Worm (Caenorhabditis elegans): ENCODE data around the gene C47E8.1.

DNA sequence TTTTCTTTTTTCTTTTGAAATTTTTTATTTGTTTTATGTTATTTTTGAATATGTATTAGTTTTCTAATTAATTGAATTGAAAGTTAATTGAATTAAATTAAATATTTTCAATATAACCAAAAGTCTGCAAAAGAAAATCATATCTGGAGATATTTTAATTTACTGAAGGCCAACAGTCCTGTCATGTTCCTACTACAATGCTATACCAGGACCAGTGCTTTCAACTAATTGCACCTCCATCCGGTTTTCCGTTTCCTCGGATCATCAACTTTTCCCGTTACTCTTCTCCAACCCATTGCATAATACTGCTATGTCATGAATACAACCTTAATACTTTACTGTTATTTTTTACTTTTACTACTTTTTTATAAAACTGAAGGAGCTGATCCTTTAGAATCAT, 46.5 kb downstream of the C47E8.1 start, which contains the start of gene R08A2.5:
- TF ChIP-seq nfya-1 (tag; optimal IDR thresholded peaks at IDR 0.05) (no peak), pat-9 (tag; optimal IDR thresholded peaks at IDR 0.05) (no peak), pqm-1 (tag; optimal IDR thresholded peaks at IDR 0.05) (no peak), lim-6 (tag; optimal IDR thresholded peaks at IDR 0.05) (no peak), hlh-8 (tag; optimal IDR thresholded peaks at IDR 0.05) (no peak), pha-2 (tag; optimal IDR thresholded peaks at IDR 0.05) (no peak), nhr-11 (tag; optimal IDR thresholded peaks at IDR 0.05) (no peak), unc-86 (tag; optimal IDR thresholded peaks at IDR 0.05) (no peak), hlh-15 (tag; optimal IDR thresholded peaks at IDR 0.05) (no peak), unc-42 (tag; optimal IDR thresholded peaks at IDR 0.05) (no peak)
